Fruit fly (Drosophila melanogaster): Measurements from ENCODE around the gene CG8353.

DNA sequence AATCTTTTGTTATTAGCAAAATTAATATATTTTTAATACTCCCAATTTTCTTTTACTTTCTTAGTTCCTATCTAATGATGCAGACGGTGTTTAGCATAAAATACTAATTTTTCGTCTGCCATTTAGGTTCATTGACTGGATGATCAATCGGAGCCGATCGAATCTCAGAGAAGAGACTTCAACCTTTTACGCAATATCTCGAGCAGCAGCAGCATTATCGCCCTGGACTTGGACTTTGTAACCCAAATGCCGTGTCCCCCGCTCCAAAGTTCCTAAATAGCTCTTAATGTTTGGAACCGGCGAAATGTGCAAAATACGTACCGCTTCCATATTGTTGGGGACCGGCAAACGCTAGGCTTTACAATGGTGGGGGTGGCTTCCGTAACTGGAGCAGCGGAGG lies 9.5 kb upstream of the CG8353 start:
- no peak for TF ChIP-seq ttk (optimal IDR thresholded peaks at IDR 0.05)
- TF ChIP-seq Myc (optimal IDR thresholded peaks at IDR 0.05) = no peak
